Worm (Caenorhabditis elegans): Measurements from ENCODE around the gene K03B4.6.

ce11 chrV:4710464-4710863 lies 34.5 kb upstream of the K03B4.6 start, which contains the start of gene oac-24:
- TF ChIP-seq sox-2 (GFP tag; IDR thresholded peaks at IDR 0.05) (no peak), pqm-1 (tag; optimal IDR thresholded peaks at IDR 0.05) (no peak), pag-3 (tag; optimal IDR thresholded peaks at IDR 0.05; ENCODE audit: borderline replicate concordance) (no peak), sdc-2 (tag; optimal IDR thresholded peaks at IDR 0.05) (no peak), ztf-16 (tag; optimal IDR thresholded peaks at IDR 0.05) (no peak), elt-4 (tag; optimal IDR thresholded peaks at IDR 0.05) (no peak)
